Worm (Caenorhabditis elegans) whole organism, late embryonic: ENCODE measurements around the gene F56C3.10.

Experiments
- C08G9.2 ChIP-seq: sonication (generic microtip); optimal IDR thresholded peaks from 2 replicates; lab custom pipeline; 2016; ENCODE audit warnings: mild to moderate bottlenecking, missing genetic modification characterization, moderate library complexity, missing compliant biosample characterization
- F13H6.1 ChIP-seq: sonication (generic microtip); optimal IDR thresholded peaks from 2 replicates; lab custom pipeline; 2016; ENCODE audit warnings: missing genetic modification characterization, missing compliant biosample characterization
- K02D7.2 ChIP-seq: sonication (generic microtip); optimal IDR thresholded peaks from 2 replicates; lab custom pipeline; 2017; ENCODE audit warnings: mild to moderate bottlenecking, missing genetic modification characterization, missing compliant biosample characterization
- Y22D7AL.16 ChIP-seq: sonication (generic microtip); optimal IDR thresholded peaks from 2 replicates; lab custom pipeline; 2016; ENCODE audit warnings: missing genetic modification characterization, missing compliant biosample characterization
- ceh-14 ChIP-seq: sonication (generic microtip); optimal IDR thresholded peaks from 2 replicates; lab custom pipeline; 2016; ENCODE audit warnings: missing genotype, missing genetic modification characterization, missing compliant biosample characterization
- ceh-19 ChIP-seq: fragments of 200-800 bp; sonication (Bioruptor generic); optimal IDR thresholded peaks from 2 replicates; lab custom pipeline; 2018; ENCODE audit warnings: mild to moderate bottlenecking, missing genetic modification characterization, missing compliant biosample characterization
- ceh-2 ChIP-seq: sonication (generic microtip); optimal IDR thresholded peaks from 2 replicates; lab custom pipeline; 2016; ENCODE audit warnings: missing genotype, missing genetic modification characterization, missing compliant biosample characterization
- ceh-30 ChIP-seq: fragments of 150-350 bp; optimal IDR thresholded peaks from 2 replicates; lab custom pipeline; 2014; ENCODE audit warnings: missing biosample characterization, missing genetic modification characterization
- ceh-31 ChIP-seq: sonication (generic microtip); optimal IDR thresholded peaks from 2 replicates; lab custom pipeline; 2016; ENCODE audit warnings: missing genetic modification characterization, missing compliant biosample characterization
- ceh-45 ChIP-seq: fragments of 200-800 bp; sonication (Bioruptor generic); IDR thresholded peaks from 2 replicates; pipeline ENCODE4 v1.3.6; 2022; ENCODE audit warnings: missing genetic modification reagents, missing genetic modification characterization, missing compliant biosample characterization
- ceh-6 ChIP-seq: fragments of 200-800 bp; sonication (Bioruptor generic); optimal IDR thresholded peaks from 2 replicates; lab custom pipeline; 2018; ENCODE audit warnings: mild to moderate bottlenecking, missing genetic modification characterization, missing compliant biosample characterization
- ceh-9 ChIP-seq: sonication (generic microtip); optimal IDR thresholded peaks from 2 replicates; lab custom pipeline; 2016; ENCODE audit warnings: mild to moderate bottlenecking, missing genetic modification characterization, inconsistent platforms, missing compliant biosample characterization
- elt-2 ChIP-seq: sonication (generic microtip); optimal IDR thresholded peaks from 2 replicates; lab custom pipeline; 2016; ENCODE audit warnings: missing genetic modification reagents, missing genetic modification characterization, missing compliant biosample characterization
- elt-4 ChIP-seq: sonication (generic microtip); optimal IDR thresholded peaks from 2 replicates; lab custom pipeline; 2016; ENCODE audit warnings: missing genetic modification characterization, missing compliant biosample characterization
- ets-4 ChIP-seq: sonication (generic microtip); optimal IDR thresholded peaks from 2 replicates; lab custom pipeline; 2016; ENCODE audit warnings: missing genetic modification characterization, missing compliant biosample characterization
- fax-1 ChIP-seq: sonication (generic microtip); optimal IDR thresholded peaks from 2 replicates; lab custom pipeline; 2016; ENCODE audit warnings: missing genotype, missing genetic modification characterization, missing compliant biosample characterization
- fkh-10 ChIP-seq: fragments of 150-350 bp; optimal IDR thresholded peaks from 2 replicates; lab custom pipeline; 2014; ENCODE audit warnings: missing biosample characterization, missing genetic modification reagents, missing genetic modification characterization
- fkh-6 ChIP-seq: sonication (generic microtip); optimal IDR thresholded peaks from 2 replicates; lab custom pipeline; 2016; ENCODE audit warnings: missing genetic modification characterization, missing compliant biosample characterization
- gmeb-2 ChIP-seq: sonication (generic microtip); optimal IDR thresholded peaks from 2 replicates; lab custom pipeline; 2016; ENCODE audit warnings: missing genetic modification characterization, inconsistent platforms, missing compliant biosample characterization
- hlh-13 ChIP-seq: fragments of 200-800 bp; sonication (Bioruptor generic); optimal IDR thresholded peaks from 2 replicates; lab custom pipeline; 2018; ENCODE audit warnings: mild to moderate bottlenecking, missing genetic modification characterization, missing compliant biosample characterization
- hlh-30 ChIP-seq: sonication (generic microtip); optimal IDR thresholded peaks from 2 replicates; lab custom pipeline; 2017; ENCODE audit warnings: antibody characterized with exemption, missing genetic modification characterization, missing compliant biosample characterization; ENCODE audit not compliant: insufficient read depth
- lim-6 ChIP-seq: sonication (generic microtip); optimal IDR thresholded peaks from 2 replicates; lab custom pipeline; 2016; ENCODE audit warnings: missing genetic modification characterization, missing compliant biosample characterization
- madf-2 ChIP-seq: sonication (generic microtip); optimal IDR thresholded peaks from 2 replicates; lab custom pipeline; 2017; ENCODE audit warnings: missing genetic modification characterization, missing compliant biosample characterization
- mec-3 ChIP-seq: sonication (generic microtip); optimal IDR thresholded peaks from 2 replicates; lab custom pipeline; 2016; ENCODE audit warnings: borderline replicate concordance, missing genetic modification characterization, missing compliant biosample characterization
- nfya-1 ChIP-seq: sonication (generic microtip); optimal IDR thresholded peaks from 2 replicates; lab custom pipeline; 2017; ENCODE audit warnings: missing genetic modification characterization, mild to moderate bottlenecking, missing compliant biosample characterization, antibody characterized with exemption, moderate library complexity
- nhr-11 ChIP-seq: fragments of 150-350 bp; optimal IDR thresholded peaks from 2 replicates; lab custom pipeline; 2014; ENCODE audit warnings: missing biosample characterization, missing genetic modification characterization
- pat-9 ChIP-seq: fragments of 200-800 bp; sonication (Bioruptor generic); optimal IDR thresholded peaks from 2 replicates; lab custom pipeline; 2018; ENCODE audit warnings: mild to moderate bottlenecking, missing genetic modification characterization, moderate library complexity, missing compliant biosample characterization
- pha-4 ChIP-seq: fragments of 150-350 bp; optimal IDR thresholded peaks from 2 replicates; lab custom pipeline; 2018; ENCODE audit warnings: missing biosample characterization, missing genetic modification reagents, missing genetic modification characterization
- pqm-1 ChIP-seq: sonication (generic microtip); optimal IDR thresholded peaks from 2 replicates; lab custom pipeline; 2016; ENCODE audit warnings: missing genetic modification characterization, missing compliant biosample characterization
- pros-1 ChIP-seq: fragments of 150-350 bp; optimal IDR thresholded peaks from 2 replicates; lab custom pipeline; 2014; ENCODE audit warnings: missing biosample characterization, missing genetic modification reagents, missing genetic modification characterization
- ref-2 ChIP-seq: sonication (generic microtip); optimal IDR thresholded peaks from 2 replicates; lab custom pipeline; 2016; ENCODE audit warnings: missing genetic modification characterization, missing compliant biosample characterization
- rnt-1 ChIP-seq: sonication (generic microtip); optimal IDR thresholded peaks from 2 replicates; lab custom pipeline; 2016; ENCODE audit warnings: missing genetic modification characterization, missing compliant biosample characterization
- sdc-2 ChIP-seq: sonication (generic microtip); optimal IDR thresholded peaks from 2 replicates; lab custom pipeline; 2016; ENCODE audit warnings: missing genotype, missing genetic modification characterization, missing compliant biosample characterization
- sox-2 ChIP-seq: fragments of 200-800 bp; sonication (Bioruptor generic); IDR thresholded peaks from 2 replicates; pipeline ENCODE4 v1.3.6; 2022; ENCODE audit warnings: missing genetic modification reagents, missing genetic modification characterization, missing compliant biosample characterization
- tbx-7 ChIP-seq: sonication (generic microtip); optimal IDR thresholded peaks from 2 replicates; lab custom pipeline; 2016; ENCODE audit warnings: missing genotype, missing genetic modification characterization, missing compliant biosample characterization
- ttx-3 ChIP-seq: sonication (generic microtip); optimal IDR thresholded peaks from 2 replicates; lab custom pipeline; 2016; ENCODE audit warnings: missing genetic modification reagents, missing genetic modification characterization, missing compliant biosample characterization
- unc-42 ChIP-seq: sonication (generic microtip); optimal IDR thresholded peaks from 2 replicates; lab custom pipeline; 2016; ENCODE audit warnings: missing genotype, missing genetic modification characterization, missing compliant biosample characterization
- unc-55 ChIP-seq: sonication (generic microtip); optimal IDR thresholded peaks from 2 replicates; lab custom pipeline; 2017; ENCODE audit warnings: missing biosample characterization, missing genetic modification reagents, missing genetic modification characterization
- zip-5 ChIP-seq: sonication (generic microtip); optimal IDR thresholded peaks from 2 replicates; lab custom pipeline; 2016; ENCODE audit warnings: missing genetic modification characterization, missing compliant biosample characterization

F56C3.10 gene

DNA sequence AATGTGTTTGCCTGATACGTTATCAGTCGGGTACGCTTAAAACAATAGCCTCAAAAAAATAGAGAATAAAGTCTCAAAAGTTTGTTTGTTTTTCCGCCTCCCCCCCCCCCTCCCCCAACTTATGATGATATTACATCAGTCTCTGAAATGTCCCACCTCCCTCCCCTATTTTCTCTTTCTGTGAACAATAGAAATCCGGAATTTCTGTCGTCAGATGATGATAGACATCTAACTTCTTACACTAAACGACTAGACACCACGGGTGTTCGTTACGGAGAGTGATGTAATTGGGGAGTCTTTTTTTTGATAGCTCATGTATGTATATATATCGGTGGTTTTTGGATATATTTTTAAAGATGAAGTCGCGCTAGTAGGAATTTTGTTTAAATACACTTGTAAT is 13.0 kb upstream of the F56C3.10 start:
- TF ChIP-seq ceh-9 (no peak), nhr-11 (no peak)

DNA sequence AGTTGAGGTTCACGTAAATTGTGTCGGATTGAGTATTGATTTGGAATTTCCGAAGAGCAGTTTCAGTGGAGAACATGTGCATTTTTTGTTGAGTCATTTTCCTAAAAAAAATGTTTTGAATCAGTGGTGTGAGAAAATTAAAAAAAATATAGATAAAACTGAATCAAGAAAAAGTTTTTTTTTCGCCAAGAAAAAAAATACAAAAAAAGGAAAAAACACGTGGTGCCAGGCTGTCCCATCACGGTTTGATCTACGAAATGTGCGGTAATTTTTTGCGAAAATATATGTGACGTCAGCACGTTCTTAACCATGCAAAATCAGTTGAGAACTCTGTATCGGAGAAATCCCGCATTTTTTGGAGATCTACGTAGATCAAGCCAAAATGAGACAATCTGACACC is 12.4 kb upstream of the F56C3.10 start, which contains the start of gene F56C3.9:
Gene F56C3.9, minus strand, starts transcription at position 101 of the 400 bp plus-strand sequence.
- TF ChIP-seq lim-6 (no peak), elt-2 (tag; lab: Kevin White, UChicago) (no peak), Y22D7AL.16 (tag; lab: Kevin White, UChicago) (no peak), C08G9.2 (tag; lab: Kevin White, UChicago) (no peak), rnt-1 (no peak)

DNA sequence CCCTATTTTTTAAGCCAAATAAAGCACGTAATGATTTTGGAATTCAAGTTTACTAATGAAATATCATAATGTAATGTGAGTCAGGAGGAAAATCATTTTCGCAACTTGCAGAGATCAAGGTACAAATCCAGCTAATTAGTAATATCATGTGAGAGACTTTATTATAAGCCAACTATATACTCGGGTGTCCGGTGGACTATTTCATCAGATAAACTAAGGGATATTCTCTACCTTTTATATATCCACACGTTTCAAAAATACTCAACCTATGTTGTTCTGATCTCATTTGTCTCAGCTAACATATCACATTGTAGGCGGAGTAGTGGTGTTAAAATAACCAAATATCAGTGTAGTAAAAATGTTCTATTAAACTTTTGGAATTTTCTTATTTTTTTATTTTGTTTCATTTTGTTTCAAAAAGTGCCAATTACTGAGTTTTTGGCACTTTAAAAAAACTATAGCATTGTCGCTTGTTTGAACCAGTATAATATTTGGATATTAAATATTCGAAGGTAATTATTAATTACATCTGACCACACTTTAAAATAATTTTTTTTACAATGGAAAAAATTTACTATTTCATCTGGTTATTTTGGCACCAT is 8.0 kb upstream of the F56C3.10 start:
- TF ChIP-seq hlh-30 (tag; lab: Kevin White, UChicago) (peak; percentile 73), ceh-6 (GFP tag; lab: Kevin White, UChicago) (no peak), unc-42 (tag; lab: Kevin White, UChicago) (peak; percentile 50), nfya-1 (tag; lab: Kevin White, UChicago) (peak; percentile 19), ceh-30 (no peak), ceh-31 (tag; lab: Kevin White, UChicago) (peak; percentile 44), sdc-2 (tag; lab: Kevin White, UChicago) (peak; percentile 98), madf-2 (tag; lab: Kevin White, UChicago) (no peak)

DNA sequence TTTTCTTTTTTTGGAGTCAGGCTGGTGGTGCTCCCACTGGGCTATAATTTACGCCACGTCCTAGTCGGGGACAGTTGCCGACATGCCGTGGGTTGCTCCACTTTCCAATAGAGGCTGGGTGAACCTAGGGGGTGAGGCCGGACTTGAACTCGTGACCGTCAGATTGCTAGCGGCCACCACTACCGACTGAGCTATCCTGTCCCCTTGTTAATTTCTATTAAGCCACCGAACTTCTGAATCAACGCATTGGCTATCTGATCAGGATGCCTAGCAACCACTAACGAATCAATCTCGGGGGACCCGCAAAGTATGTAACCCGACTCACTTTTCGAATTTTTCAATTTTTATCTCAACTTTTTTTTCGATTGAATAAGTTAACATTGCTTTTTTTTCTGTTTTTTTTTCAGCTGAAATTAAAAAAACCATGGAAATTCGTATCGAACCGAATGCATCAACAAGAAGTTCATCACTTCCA is 5.5 kb upstream of the F56C3.10 start, which contains the start of gene F56C3.1:
Gene F56C3.1, plus strand, starts transcription at position 425 of the 475 bp plus-strand sequence.
- no peak for TF ChIP-seq unc-42 (tag; lab: Kevin White, UChicago)
- peak; percentile 93 for TF ChIP-seq sdc-2 (tag; lab: Kevin White, UChicago)

DNA sequence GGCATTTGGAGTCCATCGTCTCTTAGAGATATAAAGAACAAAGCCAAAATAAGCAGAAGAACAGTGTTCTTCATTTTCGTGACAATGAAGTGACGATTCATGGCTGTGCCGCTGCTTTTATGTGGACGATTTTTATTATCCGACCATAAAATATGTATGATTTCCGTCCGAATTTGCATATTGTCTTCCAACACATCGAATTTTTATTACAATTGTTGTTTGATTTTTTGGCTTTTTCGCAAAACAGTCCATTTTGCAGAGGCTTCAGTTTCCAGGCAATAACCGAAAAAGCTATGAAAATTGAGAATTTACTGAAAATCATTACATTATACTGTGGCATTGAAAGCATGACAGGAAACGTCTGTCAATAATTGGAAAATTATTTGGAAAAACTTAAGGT is 3.1 kb upstream of the F56C3.10 start, which contains the start of gene F56C3.8:
Gene F56C3.8, minus strand, starts transcription at position 101 of the 400 bp plus-strand sequence.
- no peak for TF ChIP-seq ref-2 (tag; lab: Kevin White, UChicago)
- TF ChIP-seq zip-5: no peak
- TF ChIP-seq ttx-3 (tag; lab: Kevin White, UChicago): no peak
- no peak for TF ChIP-seq hlh-13 (GFP tag; lab: Kevin White, UChicago)
- TF ChIP-seq pat-9 (tag; lab: Kevin White, UChicago): no peak
- no peak for TF ChIP-seq gmeb-2

DNA sequence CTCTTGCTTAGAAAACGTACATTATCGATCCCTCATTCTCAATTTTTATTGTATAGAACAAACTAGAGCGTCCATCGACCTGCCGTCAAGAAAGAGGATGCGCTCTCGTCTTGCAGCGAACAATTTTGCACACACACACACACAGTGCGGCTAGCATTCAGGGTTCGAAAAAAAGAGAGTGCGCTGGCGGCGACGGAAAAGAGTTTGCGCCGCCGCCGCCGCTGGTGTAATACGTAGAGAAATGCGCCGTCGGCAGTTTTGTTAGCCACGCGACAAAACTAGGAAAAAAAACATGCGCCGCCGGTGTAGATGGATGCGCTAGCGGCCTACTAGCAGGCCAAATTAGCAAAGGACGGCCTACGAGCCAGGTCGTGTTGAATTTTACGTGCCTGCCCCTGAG is 2.1 kb upstream of the F56C3.10 start:
- TF ChIP-seq sdc-2 (tag; lab: Kevin White, UChicago) (peak; percentile 64), ceh-9 (no peak)

DNA sequence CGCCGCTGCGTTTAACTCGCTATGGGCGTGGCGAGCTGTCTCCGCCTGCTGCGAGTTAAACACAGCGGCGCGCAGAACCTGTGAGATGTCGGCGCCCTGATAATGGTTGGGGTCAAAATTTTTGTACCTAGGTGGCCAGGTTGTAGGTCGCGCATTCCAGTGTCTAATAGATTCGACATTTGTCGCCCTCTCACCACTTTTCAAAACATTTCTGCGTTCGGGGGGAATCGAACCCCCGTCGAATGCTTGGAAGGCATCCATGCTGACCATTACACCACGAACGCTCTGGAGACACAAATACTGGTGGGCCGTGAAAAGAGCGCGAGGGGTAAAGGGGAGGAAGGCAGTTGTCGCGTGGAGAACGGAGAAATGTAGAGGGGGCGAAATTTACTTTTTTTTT is 2.1 kb downstream of the F56C3.10 start:
- peak; percentile 80 for TF ChIP-seq hlh-13 (GFP tag; lab: Kevin White, UChicago)
- peak; percentile 17 for TF ChIP-seq ceh-30
- TF ChIP-seq unc-55 (GFP tag; lab: Kevin White, UChicago): no peak
- peak; percentile 57; the same call in 1 of the 2 replicates for TF ChIP-seq sox-2 (GFP tag; lab: Robert Waterston, UW)
- peak; percentile 65 for TF ChIP-seq fax-1 (tag; lab: Kevin White, UChicago)
- TF ChIP-seq pqm-1 (tag; lab: Kevin White, UChicago): peak; percentile 66
- TF ChIP-seq ceh-14 (tag; lab: Kevin White, UChicago): peak; percentile 57
- peak; percentile 77 for TF ChIP-seq K02D7.2
- TF ChIP-seq ets-4: peak; percentile 62
- TF ChIP-seq ceh-19 (GFP tag; lab: Kevin White, UChicago): peak; percentile 90
- TF ChIP-seq elt-2 (tag; lab: Kevin White, UChicago): peak; percentile 88
- peak; percentile 78 for TF ChIP-seq fkh-6 (tag; lab: Kevin White, UChicago)
- peak; percentile 68 for TF ChIP-seq ceh-2 (tag; lab: Kevin White, UChicago)
- TF ChIP-seq elt-4 (tag; lab: Kevin White, UChicago): peak; percentile 80
- peak; percentile 16 for TF ChIP-seq fkh-10 (GFP tag; lab: Kevin White, UChicago)
- TF ChIP-seq mec-3 (tag; lab: Kevin White, UChicago): no peak
- TF ChIP-seq lim-6: peak; percentile 79
- TF ChIP-seq pha-4: no peak
- TF ChIP-seq pros-1 (tag; lab: Kevin White, UChicago): no peak
- TF ChIP-seq nhr-11: no peak
- TF ChIP-seq F13H6.1 (tag; lab: Kevin White, UChicago): peak; percentile 58
- peak; percentile 53 for TF ChIP-seq tbx-7 (tag; lab: Kevin White, UChicago)
- TF ChIP-seq ceh-9: peak; percentile 32
- TF ChIP-seq ceh-45: peak; percentile 72
